Worm (Caenorhabditis elegans) whole organism, young adult: ENCODE data around the gene F26D2.10.

Source experiments
- B0261.1 ChIP-seq: sonication (generic microtip); optimal IDR thresholded peaks from 2 replicates; lab custom pipeline; 2016; ENCODE audit warnings: mild to moderate bottlenecking, missing genetic modification characterization, moderate library complexity, missing compliant biosample characterization
- F10E7.11 ChIP-seq: sonication (generic microtip); optimal IDR thresholded peaks from 2 replicates; lab custom pipeline; 2017; ENCODE audit warnings: mild to moderate bottlenecking, missing genetic modification characterization, moderate library complexity, missing compliant biosample characterization
- F23B12.7 ChIP-seq: sonication (generic microtip); optimal IDR thresholded peaks from 2 replicates; lab custom pipeline; 2017; ENCODE audit warnings: missing genetic modification characterization, mild to moderate bottlenecking, missing compliant biosample characterization, antibody characterized with exemption, moderate library complexity; ENCODE audit not compliant: insufficient read depth
- F37B4.10 ChIP-seq: fragments of 200-800 bp; sonication (Bioruptor generic); IDR thresholded peaks from 2 replicates; pipeline ENCODE4 v1.3.6; 2022; ENCODE audit warnings: missing genetic modification characterization, missing compliant biosample characterization
- F49E8.2 ChIP-seq: sonication (generic microtip); optimal IDR thresholded peaks from 3 replicates; lab custom pipeline; 2017; ENCODE audit warnings: missing genetic modification characterization, mild to moderate bottlenecking, missing compliant biosample characterization, antibody characterized with exemption, moderate library complexity; ENCODE audit not compliant: insufficient read depth
- T26A5.8 ChIP-seq: sonication (generic microtip); optimal IDR thresholded peaks from 2 replicates; lab custom pipeline; 2016; ENCODE audit warnings: missing genetic modification characterization, missing compliant biosample characterization
- Y67H2A.10 ChIP-seq: fragments of 200-800 bp; sonication (Bioruptor generic); conservative IDR thresholded peaks from 2 replicates; pipeline ENCODE4 v1.3.6; 2022; ENCODE audit warnings: missing genetic modification reagents, missing genetic modification characterization, missing compliant biosample characterization
- ZK185.1 ChIP-seq: sonication (generic microtip); optimal IDR thresholded peaks from 2 replicates; lab custom pipeline; 2016; ENCODE audit warnings: mild to moderate bottlenecking, missing genetic modification characterization, missing compliant biosample characterization; ENCODE audit not compliant: poor library complexity, severe bottlenecking
- aptf-2 ChIP-seq: fragments of 200-800 bp; sonication (Bioruptor generic); conservative IDR thresholded peaks from 2 replicates; pipeline ENCODE4 v1.3.6; 2022; ENCODE audit warnings: missing genetic modification reagents, missing genetic modification characterization, missing compliant biosample characterization
- athp-1 ChIP-seq: sonication (generic microtip); optimal IDR thresholded peaks from 2 replicates; lab custom pipeline; 2017; ENCODE audit warnings: mild to moderate bottlenecking, missing genetic modification characterization, missing compliant biosample characterization
- attf-3 ChIP-seq: fragments of 200-800 bp; sonication (Bioruptor generic); conservative IDR thresholded peaks from 2 replicates; pipeline ENCODE4 v1.3.6; 2022; ENCODE audit warnings: missing genetic modification reagents, missing genetic modification characterization, missing compliant biosample characterization
- attf-5 ChIP-seq: fragments of 200-800 bp; sonication (Bioruptor generic); optimal IDR thresholded peaks from 2 replicates; lab custom pipeline; 2018; ENCODE audit warnings: mild to moderate bottlenecking, missing genetic modification characterization, missing compliant biosample characterization
- ceh-100 ChIP-seq: fragments of 200-800 bp; sonication (Bioruptor generic); IDR thresholded peaks from 2 replicates; pipeline ENCODE4 v1.3.6; 2022; ENCODE audit warnings: missing genetic modification reagents, missing genetic modification characterization, missing compliant biosample characterization
- chd-7 ChIP-seq: sonication (generic microtip); optimal IDR thresholded peaks from 2 replicates; lab custom pipeline; 2016; ENCODE audit warnings: mild to moderate bottlenecking, missing genetic modification characterization, moderate library complexity, missing compliant biosample characterization
- dox-1 ChIP-seq: fragments of 200-800 bp; sonication (Bioruptor generic); IDR thresholded peaks from 2 replicates; pipeline ENCODE4 v1.3.6; 2022; ENCODE audit warnings: missing genetic modification reagents, missing genetic modification characterization, missing compliant biosample characterization
- efl-1 ChIP-seq: fragments of 150-350 bp; optimal IDR thresholded peaks from 2 replicates; lab custom pipeline; 2014; ENCODE audit warnings: missing biosample characterization, missing genetic modification reagents, missing genetic modification characterization
- egl-18 ChIP-seq: fragments of 200-800 bp; sonication (Bioruptor generic); IDR thresholded peaks from 2 replicates; pipeline ENCODE4 v1.3.6; 2022; ENCODE audit warnings: missing genetic modification reagents, missing genetic modification characterization, missing compliant biosample characterization
- egl-44 ChIP-seq: fragments of 200-800 bp; sonication (Bioruptor generic); IDR thresholded peaks from 2 replicates; pipeline ENCODE4 v1.3.6; 2022; ENCODE audit warnings: missing genetic modification reagents, missing genetic modification characterization, missing compliant biosample characterization
- egrh-3 ChIP-seq: fragments of 200-800 bp; sonication (Bioruptor generic); IDR thresholded peaks from 2 replicates; pipeline ENCODE4 v1.3.6; 2022; ENCODE audit warnings: missing genetic modification reagents, missing genetic modification characterization, missing compliant biosample characterization
- him-1 ChIP-seq: sonication (generic microtip); optimal IDR thresholded peaks from 2 replicates; lab custom pipeline; 2016; ENCODE audit warnings: missing genotype, missing genetic modification reagents, missing genetic modification characterization, missing compliant biosample characterization
- hmg-1.2 ChIP-seq: fragments of 200-800 bp; sonication (Bioruptor generic); IDR thresholded peaks from 2 replicates; pipeline ENCODE4 v1.3.6; 2022; ENCODE audit warnings: missing genetic modification reagents, missing genetic modification characterization, missing compliant biosample characterization
- hmg-20 ChIP-seq: fragments of 200-800 bp; sonication (Bioruptor generic); IDR thresholded peaks from 2 replicates; pipeline ENCODE4 v1.3.6; 2022; ENCODE audit warnings: missing genetic modification reagents, missing genetic modification characterization, missing compliant biosample characterization
- let-526 ChIP-seq: fragments of 200-800 bp; sonication (Bioruptor generic); IDR thresholded peaks from 2 replicates; pipeline ENCODE4 v1.3.6; 2022; ENCODE audit warnings: missing genetic modification reagents, missing genetic modification characterization, missing compliant biosample characterization
- madf-6 ChIP-seq: fragments of 200-800 bp; sonication (Bioruptor generic); IDR thresholded peaks from 2 replicates; pipeline ENCODE4 v1.3.6; 2022; ENCODE audit warnings: missing genetic modification reagents, missing genetic modification characterization, missing compliant biosample characterization
- madf-8 ChIP-seq: fragments of 200-800 bp; sonication (Bioruptor generic); conservative IDR thresholded peaks from 2 replicates; pipeline ENCODE4 v1.3.6; 2022; ENCODE audit warnings: missing genetic modification reagents, missing genetic modification characterization, missing compliant biosample characterization
- mel-28 ChIP-seq: sonication (generic microtip); optimal IDR thresholded peaks from 2 replicates; lab custom pipeline; 2016; ENCODE audit warnings: borderline replicate concordance, mild to moderate bottlenecking, missing genetic modification characterization, missing compliant biosample characterization
- rec-8 ChIP-seq, 2 experiments: sonication (generic microtip); optimal IDR thresholded peaks; 2 replicates each; lab custom pipeline; 2016; ENCODE audit warnings: mild to moderate bottlenecking in 2 of 2, missing genetic modification characterization in 2 of 2, missing genetic modification reagents in 2 of 2, missing genotype in 2 of 2, missing biosample characterization in 1 of 2, missing compliant biosample characterization in 1 of 2, moderate library complexity in 1 of 2
- sdz-38 ChIP-seq: sonication (generic microtip); optimal IDR thresholded peaks from 2 replicates; lab custom pipeline; 2016; ENCODE audit warnings: missing genotype, missing genetic modification characterization, missing compliant biosample characterization
- sea-2 ChIP-seq: fragments of 200-800 bp; sonication (Bioruptor generic); IDR thresholded peaks from 2 replicates; pipeline ENCODE4 v1.3.6; 2022; ENCODE audit warnings: missing genetic modification characterization, missing compliant biosample characterization
- snpc-1.3 ChIP-seq: sonication (generic microtip); optimal IDR thresholded peaks from 2 replicates; lab custom pipeline; 2017; ENCODE audit warnings: missing genetic modification characterization, mild to moderate bottlenecking, missing compliant biosample characterization, antibody characterized with exemption, moderate library complexity, missing genotype, missing genetic modification reagents; ENCODE audit not compliant: insufficient read depth
- snpc-4 ChIP-seq, 5 experiments: fragments of 150-350 bp in 1 of 5; sonication (generic microtip) in 4 of 5; optimal IDR thresholded peaks; 2 replicates each; lab custom pipeline; 2014 to 2018; ENCODE audit warnings: missing genetic modification characterization in 5 of 5, missing biosample characterization in 3 of 5, antibody characterized with exemption in 2 of 5, mild to moderate bottlenecking in 2 of 5, missing compliant biosample characterization in 2 of 5, missing genotype in 2 of 5, moderate library complexity in 2 of 5, missing genetic modification reagents in 1 of 5
- tbx-9 ChIP-seq: sonication (generic microtip); optimal IDR thresholded peaks from 2 replicates; lab custom pipeline; 2016; ENCODE audit warnings: borderline replicate concordance, missing genetic modification characterization, inconsistent platforms, missing compliant biosample characterization
- zfh-2 ChIP-seq: fragments of 200-800 bp; sonication (Bioruptor generic); conservative IDR thresholded peaks from 2 replicates; pipeline ENCODE4 v1.3.6; 2022; ENCODE audit warnings: missing genetic modification reagents, missing genetic modification characterization, missing compliant biosample characterization
- ztf-26 ChIP-seq: sonication (generic microtip); optimal IDR thresholded peaks from 2 replicates; lab custom pipeline; 2017; ENCODE audit warnings: missing genetic modification characterization, missing compliant biosample characterization
- ztf-3 ChIP-seq: fragments of 200-800 bp; sonication (Bioruptor generic); optimal IDR thresholded peaks from 2 replicates; lab custom pipeline; 2018; ENCODE audit warnings: mild to moderate bottlenecking, missing genetic modification characterization, missing compliant biosample characterization

F26D2.10 gene

DNA sequence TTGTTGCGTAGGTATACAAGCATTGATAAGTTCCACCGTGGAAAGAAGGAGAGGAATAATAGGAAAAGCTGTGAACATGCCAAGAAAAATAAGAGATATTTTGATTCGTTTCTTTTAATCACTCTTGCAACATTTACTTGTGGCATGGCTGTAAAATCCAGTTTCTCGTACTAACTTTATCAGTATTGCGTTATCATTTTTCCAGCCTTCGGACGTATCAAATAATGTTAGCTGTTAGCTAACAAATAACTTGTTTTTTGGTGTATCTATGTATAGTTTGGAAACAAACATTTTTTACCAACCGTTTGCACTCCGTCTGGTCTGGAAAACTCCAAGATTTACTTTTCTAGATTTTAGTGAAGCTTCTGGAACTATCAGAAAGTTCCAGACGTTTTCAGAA lies 4.1 kb upstream of the F26D2.10 start, which contains the start of gene clec-234:
Gene clec-234, minus strand, starts transcription at position 101 of the 400 bp plus-strand sequence.
- TF ChIP-seq T26A5.8 (tag; lab: Kevin White, UChicago) (no peak), efl-1 (GFP tag; lab: Kevin White, UChicago) (no peak), F37B4.10 (GFP tag; lab: Robert Waterston, UW) (no peak), ztf-26 (tag; lab: Kevin White, UChicago) (no peak), aptf-2 (GFP tag; lab: Robert Waterston, UW) (no peak), attf-5 (no peak), attf-3 (GFP tag; lab: Robert Waterston, UW) (no peak), mel-28 (tag; lab: Kevin White, UChicago) (no peak), madf-6 (no peak), madf-8 (GFP tag; lab: Robert Waterston, UW) (no peak), egrh-3 (GFP tag; lab: Robert Waterston, UW) (no peak), F23B12.7 (tag; lab: Kevin White, UChicago) (no peak), ztf-3 (GFP tag; lab: Kevin White, UChicago) (no peak), hmg-1.2 (GFP tag; lab: Robert Waterston, UW) (no peak), sdz-38 (tag; lab: Kevin White, UChicago) (no peak), him-1 (no peak), sea-2 (GFP tag; lab: Robert Waterston, UW) (no peak)
- TF ChIP-seq, all 124 proteins: peak for 0

DNA sequence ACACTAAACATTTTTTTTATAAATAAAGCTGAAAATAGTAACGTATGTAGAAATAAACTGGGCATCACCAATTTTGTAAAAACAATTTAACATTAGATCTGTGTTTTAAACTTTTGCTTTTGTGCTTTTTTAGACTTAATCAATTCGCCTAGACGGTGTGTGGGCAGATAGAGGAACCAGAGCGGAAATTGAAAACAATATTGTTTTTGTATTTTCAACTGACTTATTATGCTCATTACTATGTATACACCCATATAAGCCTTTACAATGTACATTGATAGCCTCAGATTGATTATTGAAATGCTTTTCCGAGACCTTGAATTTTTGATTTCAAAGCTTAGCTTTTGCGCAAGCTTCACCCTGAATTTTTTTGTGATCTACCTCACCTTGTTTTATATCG lies 537 bp upstream of the F26D2.10 start, which contains the start of gene str-73:
Gene str-73, plus strand, starts transcription at position 301 of the 400 bp plus-strand sequence.
- TF ChIP-seq T26A5.8 (tag; lab: Kevin White, UChicago), result no peak
- no peak for TF ChIP-seq hmg-20 (GFP tag; lab: Robert Waterston, UW)
- TF ChIP-seq F10E7.11, result no peak
- no peak for TF ChIP-seq ztf-26 (tag; lab: Kevin White, UChicago)
- no peak for TF ChIP-seq Y67H2A.10 (GFP tag; lab: Robert Waterston, UW)
- TF ChIP-seq let-526, result no peak
- TF ChIP-seq tbx-9 (tag; lab: Kevin White, UChicago), result no peak
- TF ChIP-seq B0261.1 (tag; lab: Kevin White, UChicago), result no peak
- TF ChIP-seq ceh-100 (GFP tag; lab: Robert Waterston, UW), result no peak
- no peak for TF ChIP-seq rec-8 (tag; optimal IDR thresholded peaks at IDR 0.05; lab: Kevin White, UChicago)
- no peak for TF ChIP-seq athp-1 (tag; lab: Kevin White, UChicago)
- no peak for TF ChIP-seq chd-7 (tag; lab: Kevin White, UChicago)
- TF ChIP-seq, all 124 proteins: peak for 0

DNA sequence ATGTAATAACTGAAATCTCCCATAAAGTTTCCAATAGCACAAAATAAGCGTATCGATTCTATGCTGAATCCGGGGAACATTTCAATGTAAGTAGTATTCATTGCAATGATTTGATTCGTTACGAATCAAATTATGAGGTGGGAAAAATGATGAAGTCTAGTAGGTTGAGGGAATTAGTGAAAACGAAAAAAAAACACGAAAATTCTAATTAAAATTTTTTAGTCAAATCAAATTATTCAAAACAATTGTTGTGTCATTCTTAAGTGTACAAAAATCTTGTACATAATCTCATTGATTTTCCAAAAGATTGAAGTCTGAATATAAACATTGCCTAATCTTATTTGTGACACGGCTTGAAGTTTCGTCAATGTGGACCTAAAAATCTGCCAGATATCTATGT lies 5.0 kb downstream of the F26D2.10 start, which contains the start of gene srw-29:
Gene srw-29, minus strand, starts transcription at position 101 of the 400 bp plus-strand sequence.
- TF ChIP-seq snpc-1.3 (tag; lab: Kevin White, UChicago), result no peak
- TF ChIP-seq F49E8.2 (tag; lab: Kevin White, UChicago), result no peak
- TF ChIP-seq dox-1, result no peak
- no peak for TF ChIP-seq snpc-4 (GFP tag; optimal IDR thresholded peaks at IDR 0.05; lab: Kevin White, UChicago)
- no peak for TF ChIP-seq snpc-4 (tag; optimal IDR thresholded peaks at IDR 0.05; lab: Kevin White, UChicago)
- no peak for TF ChIP-seq ZK185.1 (tag; lab: Kevin White, UChicago)
- TF ChIP-seq zfh-2 (GFP tag; lab: Robert Waterston, UW), result no peak
- no peak for TF ChIP-seq egl-18 (GFP tag; lab: Robert Waterston, UW)
- TF ChIP-seq egl-44 (GFP tag; lab: Robert Waterston, UW), result no peak
